Worm (Caenorhabditis elegans) whole organism, L2 larva: ENCODE data around the gene nhr-261.

Source experiments
- ZK546.5 ChIP-seq: sonication (generic microtip); optimal IDR thresholded peaks from 2 replicates; lab custom pipeline; 2017; ENCODE audit warnings: missing biosample characterization, missing genetic modification characterization
- egl-27 ChIP-seq: sonication (generic microtip); optimal IDR thresholded peaks from 3 replicates; lab custom pipeline; 2017; ENCODE audit warnings: missing biosample characterization, missing genetic modification reagents, missing genetic modification characterization
- lin-11 ChIP-seq: fragments of 150-350 bp; sonication (generic microtip); optimal IDR thresholded peaks from 2 replicates; lab custom pipeline; 2014; ENCODE audit warnings: missing biosample characterization, missing genetic modification characterization, inconsistent platforms, mixed read lengths
- lin-13 ChIP-seq: fragments of 150-350 bp; optimal IDR thresholded peaks from 2 replicates; lab custom pipeline; 2014; ENCODE audit warnings: missing biosample characterization, missing genetic modification reagents, missing genetic modification characterization
- nhr-11 ChIP-seq: fragments of 150-350 bp; optimal IDR thresholded peaks from 2 replicates; lab custom pipeline; 2014; ENCODE audit warnings: missing biosample characterization, missing genetic modification characterization
- nhr-12 ChIP-seq: fragments of 150-350 bp; optimal IDR thresholded peaks from 2 replicates; lab custom pipeline; 2014; ENCODE audit warnings: missing biosample characterization, missing genetic modification characterization
- nhr-6 ChIP-seq: fragments of 150-350 bp; optimal IDR thresholded peaks from 2 replicates; lab custom pipeline; 2014; ENCODE audit warnings: missing biosample characterization, missing genetic modification characterization
- nhr-77 ChIP-seq: fragments of 150-350 bp; optimal IDR thresholded peaks from 2 replicates; lab custom pipeline; 2014; ENCODE audit warnings: missing biosample characterization, missing genetic modification characterization
- unc-62 ChIP-seq: fragments of 150-350 bp; optimal IDR thresholded peaks from 2 replicates; lab custom pipeline; 2014; ENCODE audit warnings: missing biosample characterization, missing genetic modification reagents, missing genetic modification characterization
- ztf-11 ChIP-seq: sonication (generic microtip); optimal IDR thresholded peaks from 2 replicates; lab custom pipeline; 2017; ENCODE audit warnings: missing biosample characterization, missing genetic modification characterization

ce11 chrII:3835915-3836314, 28.6 kb downstream of the nhr-261 start, which contains the start of gene oac-4:
- TF ChIP-seq ztf-11 (tag; lab: Kevin White, UChicago) (no peak), nhr-77 (no peak), lin-11 (no peak), nhr-6 (tag; lab: Kevin White, UChicago) (no peak), egl-27 (tag; lab: Kevin White, UChicago) (no peak), ZK546.5 (no peak), unc-62 (no peak), lin-13 (GFP tag; lab: Kevin White, UChicago) (no peak), nhr-12 (tag; lab: Kevin White, UChicago) (no peak), nhr-11 (no peak)
